Worm (Caenorhabditis elegans): ENCODE measurements around the gene Y79H2A.2.
A peak's percentile ranks its signal among the peaks of the same experiment; 100 is the strongest.

Gene Y79H2A.2

DNA sequence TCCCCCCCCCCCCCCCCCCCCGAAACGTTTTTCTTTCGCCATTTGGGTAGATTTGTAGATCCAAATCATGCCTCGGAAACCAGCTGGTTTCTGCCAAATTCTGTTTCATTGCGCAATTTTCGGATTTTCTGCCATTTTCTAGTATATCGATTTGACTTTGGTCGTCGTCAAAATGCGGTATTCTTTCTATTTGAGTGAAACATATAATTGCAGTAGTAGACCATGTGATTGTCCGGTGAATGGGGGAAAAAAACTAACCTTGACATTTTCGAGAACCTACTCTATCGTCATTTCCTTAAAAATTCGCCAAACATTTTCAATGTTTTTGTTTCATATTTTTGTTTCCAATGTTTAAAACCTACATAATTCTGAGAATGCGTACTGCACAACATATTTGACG is 15.0 kb downstream of the Y79H2A.2 start (continued):
- TF ChIP-seq pag-3 (tag; optimal IDR thresholded peaks at IDR 0.05; ENCODE audit: borderline replicate concordance, insufficient read depth) (peak; percentile 62), irx-1 (tag; optimal IDR thresholded peaks at IDR 0.05) (no peak), hlh-17 (GFP tag; optimal IDR thresholded peaks at IDR 0.05; ENCODE audit: borderline replicate concordance) (no peak), efl-1 (optimal IDR thresholded peaks at IDR 0.05) (peak in 1 of 2 experiments; percentile 5), efl-1 (GFP tag; optimal IDR thresholded peaks at IDR 0.05 in 1 of 2) (no peak), ets-5 (GFP tag; IDR thresholded peaks at IDR 0.05) (no peak), sptf-1 (tag; optimal IDR thresholded peaks at IDR 0.05) (no peak), aly-2 (tag; optimal IDR thresholded peaks at IDR 0.05) (no peak), ceh-8 (GFP tag; optimal IDR thresholded peaks at IDR 0.05) (no peak), fkh-4 (tag; optimal IDR thresholded peaks at IDR 0.05; ENCODE audit: borderline replicate concordance) (no peak), jun-1 (tag; optimal IDR thresholded peaks at IDR 0.05) (no peak), nhr-237 (tag; optimal IDR thresholded peaks at IDR 0.05) (no peak), unc-86 (tag; optimal IDR thresholded peaks at IDR 0.05) (no peak), nhr-28 (tag; optimal IDR thresholded peaks at IDR 0.05) (no peak), nhr-85 (tag) (peak; percentile 77), ces-1 (GFP tag; optimal IDR thresholded peaks at IDR 0.05) (no peak), alr-1 (tag; optimal IDR thresholded peaks at IDR 0.05; ENCODE audit: borderline replicate concordance) (no peak), xbp-1 (tag; optimal IDR thresholded peaks at IDR 0.05) (no peak), sox-4 (tag; optimal IDR thresholded peaks at IDR 0.05) (no peak), nhr-12 (tag; optimal IDR thresholded peaks at IDR 0.05) (no peak), nhr-71 (tag; optimal IDR thresholded peaks at IDR 0.05) (peak; percentile 31), elt-3 (tag; optimal IDR thresholded peaks at IDR 0.05) (peak in 2 of 6 experiments; percentile 12 to 38), C16A3.4 (tag; optimal IDR thresholded peaks at IDR 0.05) (no peak), grh-1 (GFP tag; IDR thresholded peaks at IDR 0.05) (peak; percentile 11; the same call in 1 of the 2 replicates), ceh-90 (tag; optimal IDR thresholded peaks at IDR 0.05) (no peak), nhr-47 (tag; optimal IDR thresholded peaks at IDR 0.05) (no peak), egl-27 (tag; optimal IDR thresholded peaks at IDR 0.05) (no peak), lin-35 (GFP tag; optimal IDR thresholded peaks at IDR 0.05) (peak in 1 of 2 experiments; percentile 44), lsy-2 (tag; optimal IDR thresholded peaks at IDR 0.05) (peak; percentile 8 to 24), nhr-76 (tag; optimal IDR thresholded peaks at IDR 0.05) (no peak), skn-1 (tag; optimal IDR thresholded peaks at IDR 0.05) (peak; percentile 31), ztf-4 (tag; optimal IDR thresholded peaks at IDR 0.05) (no peak), zag-1 (tag; optimal IDR thresholded peaks at IDR 0.05) (no peak), unc-98 (GFP tag; IDR thresholded peaks at IDR 0.05) (no peak), aha-1 (tag; optimal IDR thresholded peaks at IDR 0.05) (no peak), isw-1 (GFP tag; IDR thresholded peaks at IDR 0.05) (no peak), C34B4.2 (tag; optimal IDR thresholded peaks at IDR 0.05) (no peak), C04F5.9 (tag; optimal IDR thresholded peaks at IDR 0.05) (no peak), ceh-82 (tag; optimal IDR thresholded peaks at IDR 0.05) (no peak), ztf-11 (tag; optimal IDR thresholded peaks at IDR 0.05) (no peak), lin-14 (GFP tag; optimal IDR thresholded peaks at IDR 0.05) (peak; percentile 51), nhr-77 (tag; optimal IDR thresholded peaks at IDR 0.05) (no peak)

DNA sequence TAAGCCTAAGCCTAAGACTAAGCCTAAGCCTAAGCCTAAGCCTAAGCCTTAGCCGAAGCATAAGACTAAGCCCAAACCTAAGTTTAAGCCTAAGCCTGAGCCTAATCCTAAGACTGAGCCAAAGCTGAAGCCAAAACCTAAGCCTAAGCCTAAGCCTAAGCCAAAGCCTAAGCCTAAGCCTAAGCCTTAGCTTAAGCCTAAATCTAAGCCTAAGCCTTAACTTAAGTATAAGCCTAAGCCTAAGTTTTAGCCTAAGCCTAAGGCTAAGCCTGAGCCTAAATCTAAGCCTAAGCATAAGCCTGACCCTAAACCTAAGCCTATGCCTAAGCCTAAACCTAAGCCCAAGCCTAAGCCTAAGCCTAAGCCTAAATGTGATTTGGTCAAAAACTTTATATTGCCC is 15.4 kb downstream of the Y79H2A.2 start:
- TF ChIP-seq elt-2 (tag; optimal IDR thresholded peaks at IDR 0.05) = no peak
- no peak for TF ChIP-seq elt-3 (tag; optimal IDR thresholded peaks at IDR 0.05)
- no peak for TF ChIP-seq mef-2 (tag; optimal IDR thresholded peaks at IDR 0.05)
- no peak for TF ChIP-seq lsy-2 (tag; optimal IDR thresholded peaks at IDR 0.05)
- no peak for TF ChIP-seq C04F5.9 (tag; optimal IDR thresholded peaks at IDR 0.05)
- no peak for TF ChIP-seq grh-1 (GFP tag; IDR thresholded peaks at IDR 0.05)
- TF ChIP-seq efl-1 (optimal IDR thresholded peaks at IDR 0.05) = no peak
- no peak for TF ChIP-seq efl-1 (GFP tag; optimal IDR thresholded peaks at IDR 0.05 in 1 of 2)
- no peak for TF ChIP-seq ces-1 (GFP tag; optimal IDR thresholded peaks at IDR 0.05)
- TF ChIP-seq tlp-1 (tag; optimal IDR thresholded peaks at IDR 0.05) = no peak
- no peak for TF ChIP-seq unc-30 (tag; optimal IDR thresholded peaks at IDR 0.05)
- TF ChIP-seq nhr-237 (tag; optimal IDR thresholded peaks at IDR 0.05) = no peak
- no peak for TF ChIP-seq ets-5 (GFP tag; IDR thresholded peaks at IDR 0.05)
- no peak for TF ChIP-seq ceh-90 (tag; optimal IDR thresholded peaks at IDR 0.05)
- no peak for TF ChIP-seq hlh-17 (GFP tag; optimal IDR thresholded peaks at IDR 0.05; ENCODE audit: borderline replicate concordance)
